Worm (Caenorhabditis elegans) whole organism, L3 larva: ENCODE measurements around the gene F53F4.16.

Source experiments
- ZK546.5 ChIP-seq: sonication (generic microtip); optimal IDR thresholded peaks from 2 replicates; lab custom pipeline; 2017; ENCODE audit warnings: missing biosample characterization, missing genetic modification characterization
- aly-2 ChIP-seq: fragments of 150-350 bp; optimal IDR thresholded peaks from 2 replicates; lab custom pipeline; 2014; ENCODE audit warnings: missing biosample characterization, missing genetic modification characterization
- ama-1 ChIP-seq: fragments of 150-350 bp; optimal IDR thresholded peaks from 2 replicates; lab custom pipeline; 2018
- ceh-16 ChIP-seq: sonication (generic microtip); optimal IDR thresholded peaks from 2 replicates; lab custom pipeline; 2017; ENCODE audit warnings: missing biosample characterization, missing genetic modification characterization
- ceh-28 ChIP-seq: fragments of 150-350 bp; optimal IDR thresholded peaks from 2 replicates; lab custom pipeline; 2014; ENCODE audit warnings: missing biosample characterization, missing genetic modification reagents, missing genetic modification characterization
- ceh-82 ChIP-seq: fragments of 150-350 bp; optimal IDR thresholded peaks from 2 replicates; lab custom pipeline; 2014; ENCODE audit warnings: missing biosample characterization, missing genetic modification characterization
- daf-12 ChIP-seq: fragments of 150-350 bp; optimal IDR thresholded peaks from 2 replicates; lab custom pipeline; 2014; ENCODE audit warnings: missing biosample characterization, missing genetic modification reagents, missing genetic modification characterization
- egl-5 ChIP-seq: fragments of 150-350 bp; optimal IDR thresholded peaks from 2 replicates; lab custom pipeline; 2017; ENCODE audit warnings: missing biosample characterization, missing genetic modification reagents, missing genetic modification characterization, inconsistent platforms
- elt-1 ChIP-seq: fragments of 150-350 bp; optimal IDR thresholded peaks from 2 replicates; lab custom pipeline; 2014; ENCODE audit warnings: missing biosample characterization, missing genetic modification characterization
- elt-2 ChIP-seq: sonication (generic microtip); optimal IDR thresholded peaks from 2 replicates; lab custom pipeline; 2016; ENCODE audit warnings: missing genetic modification reagents, mild to moderate bottlenecking, missing genetic modification characterization, missing compliant biosample characterization
- elt-3 ChIP-seq, 3 experiments: fragments of 150-350 bp in 1 of 3; sonication (generic microtip) in 2 of 3; optimal IDR thresholded peaks; 2 replicates in 2 of 3; 4 replicates in 1 of 3; lab custom pipeline; 2014 to 2017; ENCODE audit warnings: missing biosample characterization in 3 of 3, missing genetic modification characterization in 3 of 3
- eor-1 ChIP-seq, 2 experiments: fragments of 150-350 bp; optimal IDR thresholded peaks; 2 replicates each; lab custom pipeline; 2014 to 2018; ENCODE audit warnings: missing biosample characterization in 2 of 2, missing genetic modification characterization in 2 of 2
- fkh-2 ChIP-seq: fragments of 150-350 bp; optimal IDR thresholded peaks from 2 replicates; lab custom pipeline; 2014; ENCODE audit warnings: missing biosample characterization, missing genetic modification reagents, missing genetic modification characterization
- hmg-11 ChIP-seq: sonication (generic microtip); optimal IDR thresholded peaks from 2 replicates; lab custom pipeline; 2016; ENCODE audit warnings: missing genetic modification characterization, missing compliant biosample characterization
- jun-1 ChIP-seq: fragments of 150-350 bp; optimal IDR thresholded peaks from 2 replicates; lab custom pipeline; 2014; ENCODE audit warnings: missing biosample characterization, missing genetic modification reagents, missing genetic modification characterization
- lin-39 ChIP-seq: fragments of 150-350 bp; optimal IDR thresholded peaks from 2 replicates; lab custom pipeline; 2018; ENCODE audit warnings: missing biosample characterization, missing genetic modification reagents, missing genetic modification characterization
- lsy-12 ChIP-seq: sonication (generic microtip); optimal IDR thresholded peaks from 2 replicates; lab custom pipeline; 2016; ENCODE audit warnings: mild to moderate bottlenecking, missing genetic modification characterization, missing compliant biosample characterization
- nfya-1 ChIP-seq: sonication (generic microtip); optimal IDR thresholded peaks from 2 replicates; lab custom pipeline; 2017; ENCODE audit warnings: missing genetic modification characterization, mild to moderate bottlenecking, missing compliant biosample characterization, antibody characterized with exemption, moderate library complexity; ENCODE audit not compliant: insufficient read depth
- nhr-11 ChIP-seq: fragments of 150-350 bp; optimal IDR thresholded peaks from 2 replicates; lab custom pipeline; 2014; ENCODE audit warnings: missing biosample characterization, missing genetic modification characterization
- nhr-237 ChIP-seq: fragments of 150-350 bp; optimal IDR thresholded peaks from 2 replicates; lab custom pipeline; 2014; ENCODE audit warnings: missing biosample characterization, missing genetic modification characterization
- nhr-43 ChIP-seq: sonication (generic microtip); optimal IDR thresholded peaks from 2 replicates; lab custom pipeline; 2016; ENCODE audit warnings: mild to moderate bottlenecking, missing genetic modification characterization, missing compliant biosample characterization; ENCODE audit not compliant: poor library complexity, severe bottlenecking
- nhr-67 ChIP-seq: fragments of 150-350 bp; optimal IDR thresholded peaks from 2 replicates; lab custom pipeline; 2014; ENCODE audit warnings: missing biosample characterization, missing genetic modification characterization
- nhr-76 ChIP-seq: fragments of 150-350 bp; sonication (generic microtip); optimal IDR thresholded peaks from 5 replicates; lab custom pipeline; 2014; ENCODE audit warnings: missing biosample characterization, missing genetic modification characterization
- nhr-77 ChIP-seq: fragments of 150-350 bp; optimal IDR thresholded peaks from 2 replicates; lab custom pipeline; 2014; ENCODE audit warnings: missing biosample characterization, missing genetic modification characterization
- pha-4 ChIP-seq: fragments of 150-350 bp; optimal IDR thresholded peaks from 2 replicates; lab custom pipeline; 2014; ENCODE audit warnings: missing biosample characterization, missing genetic modification reagents, missing genetic modification characterization
- pqm-1 ChIP-seq: fragments of 150-350 bp; optimal IDR thresholded peaks from 2 replicates; lab custom pipeline; 2017; ENCODE audit warnings: missing biosample characterization, missing genetic modification characterization, inconsistent platforms
- snpc-4 ChIP-seq: fragments of 150-350 bp; optimal IDR thresholded peaks from 2 replicates; lab custom pipeline; 2014; ENCODE audit warnings: missing biosample characterization, missing genetic modification characterization
- tbx-2 ChIP-seq: sonication (generic microtip); optimal IDR thresholded peaks from 2 replicates; lab custom pipeline; 2016; ENCODE audit warnings: mild to moderate bottlenecking, missing genetic modification characterization, missing compliant biosample characterization
- zag-1 ChIP-seq: fragments of 150-350 bp; optimal IDR thresholded peaks from 2 replicates; lab custom pipeline; 2014; ENCODE audit warnings: missing biosample characterization, missing genetic modification characterization
- ztf-11 ChIP-seq: fragments of 150-350 bp; optimal IDR thresholded peaks from 2 replicates; lab custom pipeline; 2014; ENCODE audit warnings: missing biosample characterization, missing genetic modification characterization

The F53F4.16 gene

ce11 chrV:13587902-13588301 lies 33.7 kb downstream of the F53F4.16 start, which contains the start of gene F53F4.17:
F53F4.17 (plus strand) TSS chrV:13588202.
- TF ChIP-seq ceh-16 (no peak), zag-1 (no peak), nhr-11 (tag; lab: Kevin White, UChicago) (no peak), aly-2 (no peak), lin-39 (tag; lab: Kevin White, UChicago) (no peak), nhr-43 (no peak), pqm-1 (no peak), daf-12 (tag; lab: Kevin White, UChicago) (no peak), ama-1 (lab: Kevin White, UChicago) (no peak), fkh-2 (tag; lab: Kevin White, UChicago) (no peak), ceh-82 (tag; lab: Kevin White, UChicago) (no peak)

- TF ChIP-seq fkh-2 (tag; lab: Kevin White, UChicago) (no peak), egl-5 (tag; lab: Kevin White, UChicago) (no peak), tbx-2 (no peak)
- TF ChIP-seq, all 47 proteins: peak for 0
Measured at ce11 chrV:13584484-13584883, 37.1 kb downstream of the F53F4.16 start, which contains the start of gene F53F4.1. F53F4.1 (plus strand) TSS chrV:13584784.

DNA sequence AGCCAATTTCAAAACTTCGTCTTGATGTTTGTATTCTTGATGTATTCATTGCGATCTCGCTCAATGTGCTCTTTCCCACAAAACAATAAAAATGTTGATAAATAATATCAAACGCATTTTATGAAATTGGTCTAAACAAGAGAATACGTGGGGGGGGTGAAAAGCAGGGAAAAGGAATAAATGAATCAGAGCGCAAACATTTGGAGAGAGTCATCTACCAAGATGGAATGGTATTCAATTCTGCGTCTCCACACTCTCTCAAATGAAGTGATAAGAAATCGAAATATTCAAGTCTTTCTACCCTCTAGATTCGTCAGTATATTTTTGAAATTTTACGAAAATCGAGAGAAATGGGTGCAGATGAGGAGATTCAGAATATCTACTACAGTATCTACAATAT lies 40.9 kb downstream of the F53F4.16 start, which contains the start of gene C50B8.5:
Gene C50B8.5 (plus strand): TSS at position 273 of the 400 bp plus-strand sequence.
- TF ChIP-seq ama-1 (lab: Kevin White, UChicago) (no peak), elt-2 (tag; lab: Kevin White, UChicago) (peak; percentile 56), pha-4 (tag; lab: Kevin White, UChicago) (peak; percentile 67), ZK546.5 (no peak), pqm-1 (peak; percentile 72)

ce11 chrV:13578637-13579036 lies 43.0 kb downstream of the F53F4.16 start, which contains the start of gene C50B8.6:
C50B8.6 (plus strand) TSS chrV:13578972.
- TF ChIP-seq pha-4 (tag; lab: Kevin White, UChicago) (peak; percentile 52), aly-2 (no peak), hmg-11 (tag; lab: Kevin White, UChicago) (no peak), elt-2 (tag; lab: Kevin White, UChicago) (peak; percentile 67)

ce11 chrV:13577463-13577862 lies 44.2 kb downstream of the F53F4.16 start:
- TF ChIP-seq fkh-2 (tag; lab: Kevin White, UChicago) (no peak), elt-2 (tag; lab: Kevin White, UChicago) (no peak), lsy-12 (tag; lab: Kevin White, UChicago) (no peak), ceh-28 (tag; lab: Kevin White, UChicago) (no peak), nhr-76 (tag; lab: Kevin White, UChicago) (no peak), elt-3 (tag; optimal IDR thresholded peaks at IDR 0.05; lab: Kevin White, UChicago) (no peak), jun-1 (no peak), nhr-67 (tag; lab: Kevin White, UChicago) (no peak), snpc-4 (no peak), eor-1 (tag; optimal IDR thresholded peaks at IDR 0.05; lab: Kevin White, UChicago) (no peak), nhr-77 (no peak), lin-39 (tag; lab: Kevin White, UChicago) (no peak), elt-1 (tag; lab: Kevin White, UChicago) (no peak), nfya-1 (no peak), nhr-237 (tag; lab: Kevin White, UChicago) (no peak)

- TF ChIP-seq pha-4 (tag; lab: Kevin White, UChicago): peak; percentile 86
- TF ChIP-seq elt-2 (tag; lab: Kevin White, UChicago): peak; percentile 71
- no peak for TF ChIP-seq ztf-11
- TF ChIP-seq pqm-1: peak; percentile 80
Measured at ce11 chrV:13576828-13577227, 44.8 kb downstream of the F53F4.16 start.

- TF ChIP-seq lsy-12 (tag; lab: Kevin White, UChicago) (no peak), pha-4 (tag; lab: Kevin White, UChicago) (peak; percentile 75)
Measured at ce11 chrV:13575866-13576265, 45.8 kb downstream of the F53F4.16 start.
